Fruit fly (Drosophila melanogaster): ENCODE data around the gene CG9396.
A peak's percentile ranks its signal among the peaks of the same experiment; 100 is the strongest.

CG9396 gene

DNA sequence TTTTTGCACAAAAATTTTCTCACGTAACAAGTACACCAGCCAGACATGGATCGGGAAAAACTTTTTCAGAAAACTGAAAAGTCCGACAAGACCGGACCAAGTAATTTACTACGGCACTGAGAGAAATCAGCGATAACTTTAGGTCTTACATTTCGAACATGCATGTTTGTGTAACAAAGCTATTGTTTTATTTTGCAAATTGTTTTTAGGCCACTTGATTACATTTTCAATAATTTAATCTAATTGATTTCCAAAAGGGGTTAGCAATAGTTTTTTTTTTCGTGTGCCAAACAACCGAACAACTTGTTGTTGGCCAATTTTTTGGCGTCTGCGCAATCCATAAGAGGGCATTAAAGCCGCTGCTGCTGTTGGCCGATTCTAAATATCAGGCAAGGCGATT, 41.7 kb upstream of the CG9396 start (continued):
- TF ChIP-seq pan (optimal IDR thresholded peaks at IDR 0.05): no peak
- TF ChIP-seq pan (GFP tag; optimal IDR thresholded peaks at IDR 0.05 in 1 of 2, IDR thresholded peaks at IDR 0.05 in 1 of 2): peak in 1 of 2 experiments; percentile 72
- TF ChIP-seq so (GFP tag; IDR thresholded peaks at IDR 0.05): 0 out of 3 replicates have a peak, but pooled peaks have one; percentile 51
- TF ChIP-seq CG4404 (GFP tag; IDR thresholded peaks at IDR 0.05): no peak
- no peak; the same call in 2 of the 3 replicates for TF ChIP-seq sr (GFP tag; IDR thresholded peaks at IDR 0.05)
- TF ChIP-seq CG8478 (optimal IDR thresholded peaks at IDR 0.05): no peak
- TF ChIP-seq MESR4 (GFP tag; optimal IDR thresholded peaks at IDR 0.05): no peak
- TF ChIP-seq MTF-1 (GFP tag; optimal IDR thresholded peaks at IDR 0.05; ENCODE audit: borderline replicate concordance): peak; percentile 7
- no peak for TF ChIP-seq tna (GFP tag; IDR thresholded peaks at IDR 0.05; ENCODE audit: partially characterized antibody)
- TF ChIP-seq fd102C (GFP tag; optimal IDR thresholded peaks at IDR 0.05): no peak
- no peak for TF ChIP-seq Nf-YC (tag; optimal IDR thresholded peaks at IDR 0.05)
- TF ChIP-seq rib (GFP tag; IDR thresholded peaks at IDR 0.05): no peak
- peak; percentile 24 for TF ChIP-seq CG2875 (GFP tag; optimal IDR thresholded peaks at IDR 0.05)
- TF ChIP-seq Fer3 (tag; optimal IDR thresholded peaks at IDR 0.05): peak; percentile 62
- TF ChIP-seq CG1603 (tag; optimal IDR thresholded peaks at IDR 0.05): peak; percentile 54
- no peak for TF ChIP-seq CG4360 (GFP tag; IDR thresholded peaks at IDR 0.05)
- TF ChIP-seq pum (GFP tag; optimal IDR thresholded peaks at IDR 0.05): peak; percentile 45
- peak; percentile 80 for TF ChIP-seq dysf (GFP tag; IDR thresholded peaks at IDR 0.05)
- 0 out of 3 replicates have a peak, but pooled peaks have one; percentile 25 for TF ChIP-seq CG34422 (GFP tag; IDR thresholded peaks at IDR 0.05)
- no peak for TF ChIP-seq btn (GFP tag; optimal IDR thresholded peaks at IDR 0.05)
- no peak for TF ChIP-seq CkIIα-i1 (GFP tag; IDR thresholded peaks at IDR 0.05)
- peak; percentile 27 for TF ChIP-seq CG7786 (GFP tag; optimal IDR thresholded peaks at IDR 0.05)
- TF ChIP-seq CG11093 (GFP tag; IDR thresholded peaks at IDR 0.05): no peak
- peak; percentile 40 for TF ChIP-seq fd3F (GFP tag; optimal IDR thresholded peaks at IDR 0.05)
- TF ChIP-seq CG8281 (tag; optimal IDR thresholded peaks at IDR 0.05): no peak
- no peak for TF ChIP-seq CG12104 (GFP tag; optimal IDR thresholded peaks at IDR 0.05)
- peak; percentile 14 for TF ChIP-seq NC2β (GFP tag; optimal IDR thresholded peaks at IDR 0.05)
- peak; percentile 60 for TF ChIP-seq CG8944 (GFP tag; optimal IDR thresholded peaks at IDR 0.05)
- TF ChIP-seq CG2129 (GFP tag; IDR thresholded peaks at IDR 0.05; ENCODE audit: partially characterized antibody): no peak
- no peak for TF ChIP-seq CG14050 (GFP tag; IDR thresholded peaks at IDR 0.05)
- peak; percentile 64 for TF ChIP-seq CG12391 (tag; optimal IDR thresholded peaks at IDR 0.05)
- TF ChIP-seq danr (GFP tag; IDR thresholded peaks at IDR 0.05): no peak
- TF ChIP-seq Atf-2 (GFP tag; optimal IDR thresholded peaks at IDR 0.05): peak; percentile 14
- TF ChIP-seq Gsc (GFP tag; IDR thresholded peaks at IDR 0.05): no peak
- no peak for TF ChIP-seq fu2 (GFP tag; optimal IDR thresholded peaks at IDR 0.05)
- TF ChIP-seq cad (GFP tag; optimal IDR thresholded peaks at IDR 0.05): no peak
- peak; percentile 55 for TF ChIP-seq sob (GFP tag; IDR thresholded peaks at IDR 0.05)
- no peak for TF ChIP-seq ro (GFP tag; IDR thresholded peaks at IDR 0.05)
- peak; percentile 82 for TF ChIP-seq scrt (GFP tag; optimal IDR thresholded peaks at IDR 0.05)
- no peak; the same call in 1 of the 3 replicates for TF ChIP-seq ase (GFP tag; IDR thresholded peaks at IDR 0.05)
- no peak for TF ChIP-seq CG2116 (GFP tag; optimal IDR thresholded peaks at IDR 0.05)
- TF ChIP-seq CG5953 (GFP tag; IDR thresholded peaks at IDR 0.05): no peak
- TF ChIP-seq tup (GFP tag; optimal IDR thresholded peaks at IDR 0.05): peak; percentile 3
- no peak for TF ChIP-seq Oaz (GFP tag; IDR thresholded peaks at IDR 0.05)
- peak; percentile 17 for TF ChIP-seq CG9609 (GFP tag; optimal IDR thresholded peaks at IDR 0.05)
- TF ChIP-seq Bdp1 (GFP tag; optimal IDR thresholded peaks at IDR 0.05): peak; percentile 31
- TF ChIP-seq z (GFP tag; IDR thresholded peaks at IDR 0.05): no peak
- TF ChIP-seq CG15696 (tag; optimal IDR thresholded peaks at IDR 0.05): no peak
- no peak for TF ChIP-seq CG42726 (GFP tag; IDR thresholded peaks at IDR 0.05; ENCODE audit: partially characterized antibody)
- no peak for TF ChIP-seq CTCF (GFP tag; optimal IDR thresholded peaks at IDR 0.05)
- peak; percentile 62 for TF ChIP-seq CG4424 (GFP tag; optimal IDR thresholded peaks at IDR 0.05)
- TF ChIP-seq HHEX (GFP tag; optimal IDR thresholded peaks at IDR 0.05): peak; percentile 62
- TF ChIP-seq CG10543 (GFP tag; optimal IDR thresholded peaks at IDR 0.05): no peak

Measured in whole organism, embryonic.